Worm (Caenorhabditis elegans) whole organism, L4 larva: ENCODE data around the gene strm-1.
A peak's percentile ranks its signal among the peaks of the same experiment; 100 is the strongest.
"Not testable (repeated sequence)": the region's sequence is repeated elsewhere in the genome, so short reads cannot be mapped to it uniquely, and the experiment has no call there.

Source experiments
- F10B5.3 ChIP-seq: sonication (generic microtip); optimal IDR thresholded peaks from 2 replicates; lab custom pipeline; 2016; ENCODE audit warnings: mild to moderate bottlenecking, missing genetic modification characterization, missing compliant biosample characterization
- F44E2.7 ChIP-seq: fragments of 200-800 bp; sonication (Bioruptor generic); IDR thresholded peaks from 2 replicates; pipeline ENCODE4 v2.1.2; 2022; ENCODE audit warnings: missing genetic modification characterization, missing compliant biosample characterization
- T20F7.1 ChIP-seq: fragments of 200-800 bp; sonication (Bioruptor generic); optimal IDR thresholded peaks from 2 replicates; lab custom pipeline; 2018; ENCODE audit warnings: mild to moderate bottlenecking, missing genetic modification characterization, missing compliant biosample characterization
- Y105C5A.15 ChIP-seq: fragments of 200-800 bp; sonication (Bioruptor generic); IDR thresholded peaks from 2 replicates; pipeline ENCODE4 v1.3.6; 2022; ENCODE audit warnings: missing genetic modification characterization, missing compliant biosample characterization
- Y48G9A.11 ChIP-seq: fragments of 200-800 bp; sonication (Bioruptor generic); IDR thresholded peaks from 2 replicates; pipeline ENCODE4 v1.3.6; 2022; ENCODE audit warnings: missing genetic modification reagents, missing genetic modification characterization, missing compliant biosample characterization
- Y75B8A.6 ChIP-seq: fragments of 200-800 bp; sonication (Bioruptor generic); IDR thresholded peaks from 2 replicates; pipeline ENCODE4 v1.3.6; 2022; ENCODE audit warnings: missing genetic modification reagents, missing genetic modification characterization, missing compliant biosample characterization
- aha-1 ChIP-seq: fragments of 150-350 bp; peaks from one replicate; lab custom pipeline; 2014; ENCODE audit warnings: missing biosample characterization, missing genetic modification characterization
- ama-1 ChIP-seq: fragments of 150-350 bp; optimal IDR thresholded peaks from 2 replicates; lab custom pipeline; 2014; ENCODE audit warnings: inconsistent platforms, mixed read lengths
- attf-4 ChIP-seq: sonication (generic microtip); optimal IDR thresholded peaks from 3 replicates; lab custom pipeline; 2017; ENCODE audit warnings: missing biosample characterization, missing genetic modification characterization
- ceh-20 ChIP-seq: fragments of 200-800 bp; sonication (Bioruptor generic); IDR thresholded peaks from 2 replicates; pipeline ENCODE4 v1.3.6; 2022; ENCODE audit warnings: missing genetic modification reagents, missing genetic modification characterization, missing compliant biosample characterization
- ceh-32 ChIP-seq: sonication (generic microtip); optimal IDR thresholded peaks from 2 replicates; lab custom pipeline; 2016; ENCODE audit warnings: mild to moderate bottlenecking, missing genetic modification characterization, missing compliant biosample characterization; ENCODE audit not compliant: poor library complexity
- dmd-6 ChIP-seq: fragments of 200-800 bp; sonication (Bioruptor generic); IDR thresholded peaks from 2 replicates; pipeline ENCODE4 v1.3.6; 2022; ENCODE audit warnings: missing genetic modification reagents, missing genetic modification characterization, missing compliant biosample characterization
- dmd-8 ChIP-seq: fragments of 200-800 bp; sonication (Bioruptor generic); IDR thresholded peaks from 2 replicates; pipeline ENCODE4 v1.3.6; 2022; ENCODE audit warnings: missing genetic modification characterization, missing compliant biosample characterization
- duxl-1 ChIP-seq: sonication (generic microtip); optimal IDR thresholded peaks from 2 replicates; lab custom pipeline; 2016; ENCODE audit warnings: mild to moderate bottlenecking, missing genetic modification characterization, moderate library complexity, missing compliant biosample characterization; ENCODE audit not compliant: poor library complexity
- dve-1 ChIP-seq: sonication (generic microtip); optimal IDR thresholded peaks from 2 replicates; lab custom pipeline; 2017; ENCODE audit warnings: antibody characterized with exemption, mild to moderate bottlenecking, missing genetic modification characterization, missing compliant biosample characterization; ENCODE audit not compliant: insufficient read depth
- fos-1 ChIP-seq: fragments of 150-350 bp; optimal IDR thresholded peaks from 2 replicates; lab custom pipeline; 2014; ENCODE audit warnings: missing biosample characterization, missing genetic modification characterization
- gei-8 ChIP-seq: fragments of 200-800 bp; sonication (Bioruptor generic); optimal IDR thresholded peaks from 2 replicates; lab custom pipeline; 2018; ENCODE audit warnings: mild to moderate bottlenecking, missing genetic modification characterization, missing compliant biosample characterization
- hif-1 ChIP-seq, 2 experiments: sonication (generic microtip); optimal IDR thresholded peaks; 2 replicates each; lab custom pipeline; 2016 to 2017; ENCODE audit warnings: missing compliant biosample characterization in 2 of 2, missing genetic modification characterization in 2 of 2, missing genetic modification reagents in 2 of 2, missing genotype in 2 of 2, mild to moderate bottlenecking in 1 of 2
- hlh-11 ChIP-seq: fragments of 200-800 bp; sonication (Bioruptor generic); optimal IDR thresholded peaks from 2 replicates; lab custom pipeline; 2018; ENCODE audit warnings: mild to moderate bottlenecking, missing genetic modification characterization, missing compliant biosample characterization
- lin-15B ChIP-seq: fragments of 150-350 bp; sonication (generic microtip); optimal IDR thresholded peaks from 3 replicates; lab custom pipeline; 2014; ENCODE audit warnings: missing biosample characterization, missing genetic modification characterization
- lin-39 ChIP-seq: fragments of 150-350 bp; optimal IDR thresholded peaks from 2 replicates; lab custom pipeline; 2014; ENCODE audit warnings: missing biosample characterization, missing genetic modification reagents, missing genetic modification characterization
- mdt-29 ChIP-seq: fragments of 200-800 bp; sonication (Bioruptor generic); IDR thresholded peaks from 2 replicates; pipeline ENCODE4 v1.3.6; 2022; ENCODE audit warnings: missing genetic modification reagents, missing genetic modification characterization, missing compliant biosample characterization
- mep-1 ChIP-seq: fragments of 150-350 bp; sonication (generic microtip); optimal IDR thresholded peaks from 3 replicates; lab custom pipeline; 2014; ENCODE audit warnings: missing biosample characterization, missing genetic modification characterization
- nhr-102 ChIP-seq: sonication (generic microtip); optimal IDR thresholded peaks from 2 replicates; lab custom pipeline; 2016; ENCODE audit warnings: mild to moderate bottlenecking, missing genetic modification characterization, moderate library complexity, missing compliant biosample characterization
- nhr-11 ChIP-seq: fragments of 150-350 bp; optimal IDR thresholded peaks from 2 replicates; lab custom pipeline; 2014; ENCODE audit warnings: missing biosample characterization, missing genetic modification characterization
- nhr-28 ChIP-seq: fragments of 150-350 bp; optimal IDR thresholded peaks from 2 replicates; lab custom pipeline; 2014; ENCODE audit warnings: missing biosample characterization, missing genetic modification characterization
- nhr-6 ChIP-seq: fragments of 150-350 bp; optimal IDR thresholded peaks from 2 replicates; lab custom pipeline; 2014; ENCODE audit warnings: missing biosample characterization, missing genetic modification characterization
- nhr-77 ChIP-seq: fragments of 150-350 bp; optimal IDR thresholded peaks from 2 replicates; lab custom pipeline; 2014; ENCODE audit warnings: missing biosample characterization, missing genetic modification characterization
- php-3 ChIP-seq: fragments of 200-800 bp; sonication (Bioruptor generic); IDR thresholded peaks from 2 replicates; pipeline ENCODE4 v1.3.6; 2022; ENCODE audit warnings: missing genetic modification reagents, missing genetic modification characterization, missing compliant biosample characterization
- pqm-1 ChIP-seq: sonication (generic microtip); optimal IDR thresholded peaks from 2 replicates; lab custom pipeline; 2017; ENCODE audit warnings: missing biosample characterization, missing genetic modification characterization
- saeg-2 ChIP-seq: fragments of 200-800 bp; sonication (Bioruptor generic); IDR thresholded peaks from 2 replicates; pipeline ENCODE4 v1.3.6; 2022; ENCODE audit warnings: missing genetic modification reagents, missing genetic modification characterization, missing compliant biosample characterization
- sdz-12 ChIP-seq: fragments of 200-800 bp; sonication (Bioruptor generic); optimal IDR thresholded peaks from 2 replicates; lab custom pipeline; 2018; ENCODE audit warnings: mild to moderate bottlenecking, missing genetic modification characterization, missing compliant biosample characterization
- set-16 ChIP-seq: fragments of 200-800 bp; sonication (Bioruptor generic); IDR thresholded peaks from 2 replicates; pipeline ENCODE4 v1.3.6; 2022; ENCODE audit warnings: missing genetic modification reagents, missing genetic modification characterization, missing compliant biosample characterization
- skn-1 ChIP-seq: fragments of 150-350 bp; optimal IDR thresholded peaks from 2 replicates; lab custom pipeline; 2014; ENCODE audit warnings: missing biosample characterization, missing genetic modification characterization
- unc-62 ChIP-seq, 3 experiments: fragments of 150-350 bp in 1 of 3; sonication (generic microtip); optimal IDR thresholded peaks in 2 of 3; peaks in 1 of 3; 1 replicate in 1 of 3; 2 replicates in 2 of 3; lab custom pipeline; 2014 to 2017; ENCODE audit warnings: missing biosample characterization in 3 of 3, missing genetic modification characterization in 3 of 3, missing genetic modification reagents in 3 of 3, missing genotype in 1 of 3
- ztf-11 ChIP-seq: fragments of 150-350 bp; optimal IDR thresholded peaks from 2 replicates; lab custom pipeline; 2014; ENCODE audit warnings: missing biosample characterization, missing genetic modification characterization
- ztf-7 ChIP-seq: fragments of 150-350 bp; optimal IDR thresholded peaks from 2 replicates; lab custom pipeline; 2014; ENCODE audit warnings: missing biosample characterization, missing genetic modification characterization

Gene strm-1

DNA sequence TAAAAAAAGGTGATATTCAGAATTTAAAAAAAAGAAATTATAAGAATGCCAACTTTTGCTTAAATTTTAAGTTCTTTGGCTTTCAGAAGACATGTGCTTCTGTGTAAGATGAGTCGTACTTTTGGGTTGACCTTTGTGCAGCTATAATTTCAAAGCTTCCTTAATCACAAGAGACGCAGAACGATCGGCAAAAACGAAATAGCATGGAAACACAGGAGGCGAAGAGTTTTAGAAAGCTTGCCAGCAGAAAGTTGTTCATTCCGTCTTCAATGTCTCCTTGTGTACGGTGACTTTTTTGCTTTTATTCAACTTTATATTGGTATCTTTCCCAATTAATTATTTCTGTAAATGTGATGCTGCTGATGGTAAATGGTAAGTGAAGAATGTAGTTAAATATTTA, 31.1 kb downstream of the strm-1 start:
- peak; percentile 9 for TF ChIP-seq nhr-28 (tag; lab: Kevin White, UChicago)
- TF ChIP-seq duxl-1 (tag; lab: Kevin White, UChicago): peak; percentile 14
- TF ChIP-seq php-3 (GFP tag; lab: Robert Waterston, UW): no peak
- TF ChIP-seq, all 104 proteins: peak for 2

DNA sequence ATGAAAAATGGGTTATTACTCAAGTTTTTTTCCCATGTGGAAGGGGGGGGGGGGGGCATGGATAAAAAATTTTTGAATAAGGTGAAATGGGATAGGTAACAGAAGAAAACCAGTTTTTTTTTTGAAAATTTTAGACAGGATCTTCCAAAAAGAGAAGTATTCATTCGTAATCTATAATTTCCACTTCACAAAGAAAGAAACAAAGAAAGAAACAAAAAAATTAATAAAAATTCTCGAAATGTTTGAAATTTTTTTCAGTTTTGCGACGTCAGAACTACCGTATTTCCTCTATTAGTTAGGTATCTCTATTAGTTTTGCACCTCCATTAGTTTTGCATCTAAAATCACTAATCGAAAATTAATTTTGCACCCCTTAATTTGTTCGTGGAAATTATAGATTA, 33.5 kb downstream of the strm-1 start, which contains the start of gene W04B5.6:
Gene W04B5.6, minus strand, starts transcription at position 101 of the 400 bp plus-strand sequence.
- not testable (repeated sequence) for TF ChIP-seq Y48G9A.11 (GFP tag; lab: Robert Waterston, UW); hif-1 (tag; optimal IDR thresholded peaks at IDR 0.05; lab: Kevin White, UChicago); gei-8 (GFP tag; lab: Kevin White, UChicago)

DNA sequence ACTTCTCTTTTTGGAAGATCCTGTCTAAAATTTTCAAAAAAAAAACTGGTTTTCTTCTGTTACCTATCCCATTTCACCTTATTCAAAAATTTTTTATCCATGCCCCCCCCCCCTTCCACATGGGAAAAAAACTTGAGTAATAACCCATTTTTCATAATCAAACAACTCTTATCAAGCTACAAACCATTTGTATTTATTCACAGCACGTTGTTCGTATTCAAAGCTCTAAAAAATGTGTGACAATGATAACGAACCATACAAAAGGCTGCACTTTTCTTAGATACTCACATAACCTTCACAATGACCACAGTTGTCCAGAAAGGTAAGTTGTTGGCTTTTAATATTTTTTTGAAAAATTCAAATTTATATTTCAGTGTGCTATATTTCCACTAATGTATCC, 33.9 kb downstream of the strm-1 start, which contains the start of gene E02H9.6:
Gene E02H9.6, plus strand, starts transcription at position 301 of the 400 bp plus-strand sequence.
- TF ChIP-seq ceh-32 (tag; lab: Kevin White, UChicago); ama-1 (lab: Kevin White, UChicago); ceh-20 (GFP tag; lab: Robert Waterston, UW): not testable (repeated sequence)

DNA sequence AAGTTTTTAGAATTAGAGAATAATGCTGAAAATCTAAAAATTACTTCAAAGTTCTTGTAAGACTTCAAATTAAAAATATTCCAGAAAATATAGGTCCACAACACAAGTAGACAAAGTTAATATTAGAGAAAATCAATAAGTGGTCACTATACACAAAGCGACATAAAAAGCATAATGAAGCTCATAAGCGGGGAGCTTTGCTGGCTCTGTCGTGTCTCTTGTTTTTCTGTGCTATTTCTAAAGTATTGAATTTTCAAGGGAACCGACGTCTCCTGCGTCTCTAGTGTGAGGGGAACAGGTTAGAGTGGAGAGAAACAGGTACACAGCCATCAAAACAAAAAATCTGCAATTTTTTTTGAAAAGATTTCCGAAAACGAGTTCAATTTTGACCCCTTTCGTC, 36.7 kb downstream of the strm-1 start, which contains the start of gene E02H9.13:
Gene E02H9.13, minus strand, starts transcription at position 199 of the 400 bp plus-strand sequence.
- TF ChIP-seq mep-1 (tag; lab: Kevin White, UChicago) (no peak), unc-62 (GFP tag; optimal IDR thresholded peaks at IDR 0.05 in 1 of 2; lab: Kevin White, UChicago) (peak in 1 of 2 experiments; percentile 29), unc-62 (tag; optimal IDR thresholded peaks at IDR 0.05; lab: Kevin White, UChicago) (no peak)

- TF ChIP-seq set-16 (GFP tag; lab: Robert Waterston, UW) (no peak), F10B5.3 (tag; lab: Kevin White, UChicago) (no peak), nhr-102 (tag; lab: Kevin White, UChicago) (no peak), unc-62 (GFP tag; optimal IDR thresholded peaks at IDR 0.05 in 1 of 2; lab: Kevin White, UChicago) (no peak), unc-62 (tag; optimal IDR thresholded peaks at IDR 0.05; lab: Kevin White, UChicago) (no peak), sdz-12 (GFP tag; lab: Kevin White, UChicago) (no peak), fos-1 (no peak), hlh-11 (tag; lab: Kevin White, UChicago) (no peak), saeg-2 (GFP tag; lab: Robert Waterston, UW) (no peak), lin-15B (no peak), F44E2.7 (GFP tag; lab: Robert Waterston, UW) (no peak), Y105C5A.15 (no peak), skn-1 (tag; lab: Kevin White, UChicago) (no peak), Y75B8A.6 (GFP tag; lab: Robert Waterston, UW) (no peak), pqm-1 (tag; lab: Kevin White, UChicago) (peak; percentile 15), attf-4 (tag; lab: Kevin White, UChicago) (no peak), nhr-28 (tag; lab: Kevin White, UChicago) (peak; percentile 0), mep-1 (tag; lab: Kevin White, UChicago) (no peak), dve-1 (no peak)
These were observed 43.8 kb downstream of the strm-1 start, which contains the start of the genes E02H9.7 and klo-2 for ce11 chrIII:2445574-2446259. TSS of gene E02H9.7 (minus strand) at chrIII:2445674. TSS of gene klo-2 (plus strand) at chrIII:2446209.

ce11 chrIII:2454757-2455306, 53.0 kb downstream of the strm-1 start, which contains the start of gene nhr-121:
TSS of gene nhr-121 (minus strand) at chrIII:2454807.
- TF ChIP-seq ztf-7 (no peak), hlh-11 (tag; lab: Kevin White, UChicago) (peak; percentile 61), lin-39 (tag; lab: Kevin White, UChicago) (no peak), attf-4 (tag; lab: Kevin White, UChicago) (no peak), mdt-29 (GFP tag; lab: Robert Waterston, UW) (0 out of 2 replicates have a peak, but pooled peaks have one; percentile 12), nhr-11 (tag; lab: Kevin White, UChicago) (no peak), aha-1 (tag; lab: Kevin White, UChicago) (peak; percentile 92), T20F7.1 (GFP tag; lab: Kevin White, UChicago) (peak; percentile 20), nhr-77 (tag; lab: Kevin White, UChicago) (peak; percentile 57), dve-1 (peak; percentile 72), dmd-8 (GFP tag; lab: Robert Waterston, UW) (no peak), nhr-6 (tag; lab: Kevin White, UChicago) (no peak), nhr-28 (tag; lab: Kevin White, UChicago) (peak; percentile 96), dmd-6 (GFP tag; lab: Robert Waterston, UW) (peak; percentile 70), ztf-11 (tag; lab: Kevin White, UChicago) (no peak), sdz-12 (GFP tag; lab: Kevin White, UChicago) (no peak)
